Fruit fly (Drosophila melanogaster): ENCODE data around the gene CG7886.
A peak's percentile ranks its signal among the peaks of the same experiment; 100 is the strongest.

CG7886 gene

DNA sequence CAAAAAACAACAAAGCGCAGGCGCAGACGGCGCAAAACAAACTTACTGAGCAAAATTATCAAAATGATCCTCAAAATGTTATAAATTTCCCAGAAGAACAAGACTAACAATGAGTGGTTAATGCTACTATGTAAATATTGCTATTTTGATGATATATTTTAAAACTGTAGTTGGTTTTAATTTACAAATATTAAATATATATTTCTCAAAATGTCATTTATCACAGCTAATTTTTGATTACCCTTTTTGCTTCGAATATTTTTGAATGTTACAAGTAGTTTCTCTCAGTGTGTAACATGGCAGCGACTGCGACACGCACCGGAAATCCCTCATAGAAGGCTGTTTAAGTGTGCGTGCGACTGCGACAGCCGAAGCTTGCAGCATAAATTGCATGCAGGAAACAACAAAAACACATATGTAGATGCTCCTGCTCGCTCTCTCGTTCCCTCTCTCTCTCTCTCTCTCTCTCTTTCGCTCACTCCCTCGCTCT lies 44.4 kb downstream of the CG7886 start (continued):
- TF ChIP-seq hb (GFP tag; IDR thresholded peaks at IDR 0.05; ENCODE audit: partially characterized antibody) (no peak), CG1832 (GFP tag; optimal IDR thresholded peaks at IDR 0.05) (peak; percentile 51), CG18599 (GFP tag; optimal IDR thresholded peaks at IDR 0.05) (peak; percentile 12), fru (optimal IDR thresholded peaks at IDR 0.05) (no peak), Atf3 (GFP tag; optimal IDR thresholded peaks at IDR 0.05) (no peak), da (GFP tag; optimal IDR thresholded peaks at IDR 0.05) (no peak), tap (tag; optimal IDR thresholded peaks at IDR 0.05) (no peak), CG2199 (GFP tag; IDR thresholded peaks at IDR 0.05) (peak; percentile 57; the same call in 1 of the 3 replicates), CG15696 (tag; optimal IDR thresholded peaks at IDR 0.05) (peak; percentile 0), CG17829 (tag; optimal IDR thresholded peaks at IDR 0.05) (peak; percentile 45), row (GFP tag; IDR thresholded peaks at IDR 0.05) (peak; percentile 30; the same call in 2 of the 3 replicates), Dek (tag; optimal IDR thresholded peaks at IDR 0.05) (no peak), nmo (GFP tag; optimal IDR thresholded peaks at IDR 0.05) (peak; percentile 41), oc (tag; optimal IDR thresholded peaks at IDR 0.05) (peak; percentile 10), Hr78 (GFP tag; optimal IDR thresholded peaks at IDR 0.05) (peak in 1 of 2 experiments; percentile 1), pan (optimal IDR thresholded peaks at IDR 0.05) (no peak), pan (GFP tag; optimal IDR thresholded peaks at IDR 0.05 in 1 of 2, IDR thresholded peaks at IDR 0.05 in 1 of 2) (peak in 1 of 2 experiments; percentile 37), D19A (tag; optimal IDR thresholded peaks at IDR 0.05) (peak; percentile 45), CG2678 (tag; optimal IDR thresholded peaks at IDR 0.05) (peak; percentile 45), CG2120 (GFP tag; optimal IDR thresholded peaks at IDR 0.05) (no peak), CG6254 (GFP tag; optimal IDR thresholded peaks at IDR 0.05) (peak; percentile 18), Sox102F (GFP tag; optimal IDR thresholded peaks at IDR 0.05) (peak; percentile 55), Hey (tag; optimal IDR thresholded peaks at IDR 0.05) (no peak), zfh1 (GFP tag; IDR thresholded peaks at IDR 0.05) (peak; percentile 52; the same call in 1 of the 3 replicates), NFAT (GFP tag; IDR thresholded peaks at IDR 0.05) (no peak), HHEX (GFP tag; optimal IDR thresholded peaks at IDR 0.05) (no peak), Blimp-1 (GFP tag; optimal IDR thresholded peaks at IDR 0.05) (peak; percentile 51), CG12104 (GFP tag; optimal IDR thresholded peaks at IDR 0.05) (no peak), fu2 (GFP tag; optimal IDR thresholded peaks at IDR 0.05) (no peak), CG3838 (GFP tag; optimal IDR thresholded peaks at IDR 0.05) (no peak), CG7556 (GFP tag; optimal IDR thresholded peaks at IDR 0.05) (peak; percentile 45), bcd (GFP tag; optimal IDR thresholded peaks at IDR 0.05) (peak; percentile 16), CG17385 (GFP tag; optimal IDR thresholded peaks at IDR 0.05) (peak; percentile 32), H15 (GFP tag; IDR thresholded peaks at IDR 0.05) (0 out of 3 replicates have a peak, but pooled peaks have one; percentile 7), CG1233 (GFP tag; optimal IDR thresholded peaks at IDR 0.05) (peak; percentile 1), B-H2 (GFP tag; optimal IDR thresholded peaks at IDR 0.05) (no peak), hkb (optimal IDR thresholded peaks at IDR 0.05) (no peak), hkb (GFP tag; IDR thresholded peaks at IDR 0.05) (0 out of 2 replicates have a peak, but pooled peaks have one; percentile 25), Oli (tag; optimal IDR thresholded peaks at IDR 0.05) (peak; percentile 53), E2f2 (GFP tag; IDR thresholded peaks at IDR 0.05) (0 out of 2 replicates have a peak, but pooled peaks have one; percentile 11), Atf6 (GFP tag; IDR thresholded peaks at IDR 0.05) (no peak), onecut (GFP tag; IDR thresholded peaks at IDR 0.05) (peak; percentile 27; the same call in 1 of the 2 replicates), CG3281 (GFP tag; optimal IDR thresholded peaks at IDR 0.05) (no peak), pfk (GFP tag; optimal IDR thresholded peaks at IDR 0.05) (no peak), CG11504 (tag; optimal IDR thresholded peaks at IDR 0.05) (peak; percentile 64), CG10979 (tag; optimal IDR thresholded peaks at IDR 0.05) (peak; percentile 71), nau (GFP tag; optimal IDR thresholded peaks at IDR 0.05) (peak; percentile 5), seq (GFP tag; IDR thresholded peaks at IDR 0.05) (no peak), HLHmδ (GFP tag; optimal IDR thresholded peaks at IDR 0.05) (peak; percentile 35), Hr3 (GFP tag; optimal IDR thresholded peaks at IDR 0.05) (no peak)

All from whole organism, embryonic.